Worm (Caenorhabditis elegans) whole organism, mixed stage, embryonic: ENCODE results near the gene C02B8.3.

ENCODE experiments used
- elt-1 ChIP-seq: sonication (generic microtip); optimal IDR thresholded peaks from 2 replicates; lab custom pipeline; 2017; ENCODE audit warnings: missing genetic modification characterization, mild to moderate bottlenecking, missing compliant biosample characterization, antibody characterized with exemption, moderate library complexity, borderline replicate concordance; ENCODE audit not compliant: insufficient read depth
- elt-3 ChIP-seq: fragments of 150-350 bp; optimal IDR thresholded peaks from 2 replicates; lab custom pipeline; 2014; ENCODE audit warnings: missing biosample characterization, missing genetic modification characterization
- lsy-2 ChIP-seq: fragments of 150-350 bp; optimal IDR thresholded peaks from 2 replicates; lab custom pipeline; 2014; ENCODE audit warnings: missing biosample characterization, missing genetic modification characterization
- nhr-2 ChIP-seq: fragments of 150-350 bp; optimal IDR thresholded peaks from 2 replicates; lab custom pipeline; 2014; ENCODE audit warnings: missing biosample characterization, missing genetic modification characterization
- nhr-237 ChIP-seq: fragments of 150-350 bp; optimal IDR thresholded peaks from 2 replicates; lab custom pipeline; 2014; ENCODE audit warnings: missing biosample characterization, missing genetic modification characterization
- nhr-28 ChIP-seq: fragments of 150-350 bp; optimal IDR thresholded peaks from 2 replicates; lab custom pipeline; 2014; ENCODE audit warnings: missing biosample characterization, missing genetic modification characterization
- nhr-76 ChIP-seq: sonication (generic microtip); optimal IDR thresholded peaks from 2 replicates; lab custom pipeline; 2017; ENCODE audit warnings: missing biosample characterization, missing genetic modification characterization
- sem-2 ChIP-seq: fragments of 200-800 bp; sonication (Bioruptor generic); optimal IDR thresholded peaks from 2 replicates; lab custom pipeline; 2018; ENCODE audit warnings: mild to moderate bottlenecking, missing genetic modification characterization, missing compliant biosample characterization
- snpc-4 ChIP-seq: fragments of 150-350 bp; optimal IDR thresholded peaks from 2 replicates; lab custom pipeline; 2014; ENCODE audit warnings: missing biosample characterization, missing genetic modification characterization
- sptf-1 ChIP-seq: sonication (generic microtip); optimal IDR thresholded peaks from 2 replicates; lab custom pipeline; 2017; ENCODE audit warnings: mild to moderate bottlenecking, missing genetic modification characterization, moderate library complexity, missing compliant biosample characterization
- unc-39 ChIP-seq: fragments of 150-350 bp; optimal IDR thresholded peaks from 2 replicates; lab custom pipeline; 2014; ENCODE audit warnings: missing biosample characterization, missing genetic modification characterization
- unc-62 ChIP-seq: fragments of 150-350 bp; optimal IDR thresholded peaks from 2 replicates; lab custom pipeline; 2014; ENCODE audit warnings: missing biosample characterization, missing genetic modification reagents, missing genetic modification characterization
- ztf-11 ChIP-seq: fragments of 150-350 bp; optimal IDR thresholded peaks from 2 replicates; lab custom pipeline; 2014; ENCODE audit warnings: missing biosample characterization, missing genetic modification characterization

- TF ChIP-seq sptf-1 (tag; lab: Kevin White, UChicago) = no peak
- TF ChIP-seq elt-3 (tag; lab: Kevin White, UChicago) = no peak
- TF ChIP-seq lsy-2 (tag; lab: Kevin White, UChicago) = no peak
- TF ChIP-seq ztf-11 (tag; lab: Kevin White, UChicago) = no peak
- no peak for TF ChIP-seq unc-62 (GFP tag; lab: Kevin White, UChicago)
- TF ChIP-seq nhr-2 (tag; lab: Kevin White, UChicago) = no peak
- TF ChIP-seq nhr-76 (tag; lab: Kevin White, UChicago) = no peak
- no peak for TF ChIP-seq unc-39
- no peak for TF ChIP-seq elt-1
- TF ChIP-seq sem-2 (GFP tag; lab: Kevin White, UChicago) = no peak
- TF ChIP-seq snpc-4 (tag; lab: Kevin White, UChicago) = no peak
- no peak for TF ChIP-seq nhr-237
- no peak for TF ChIP-seq nhr-28
These were observed 1.5 kb upstream of the C02B8.3 start, which contains the start of gene C02B8.7 for ce11 chrX:8137779-8138178.
